Fruit fly (Drosophila melanogaster) whole organism, wandering third instar larva: ENCODE data around the gene MtnE.

Experiments used
- psq ChIP-seq: fragments of 200-800 bp; sonication (Bioruptor generic); optimal IDR thresholded peaks from 3 replicates; lab custom pipeline; 2017; ENCODE audit warnings: missing biosample characterization, mild to moderate bottlenecking, missing genetic modification characterization, moderate library complexity
- rgr ChIP-seq: fragments of 200-800 bp; sonication (Bioruptor generic); optimal IDR thresholded peaks from 3 replicates; lab custom pipeline; 2016; ENCODE audit warnings: missing biosample characterization, mild to moderate bottlenecking, missing genetic modification characterization

dm6 chr3R:20576789-20577188 is 42.3 kb upstream of the MtnE start, which contains the start of the genes TFAM and CG5412:
- TF ChIP-seq psq (GFP tag; lab: Kevin White, UChicago) (no peak), rgr (GFP tag; lab: Kevin White, UChicago) (no peak)
